Worm (Caenorhabditis elegans) whole organism, L3 larva: Measurements from ENCODE around the gene F07H5.10.

Source experiments
- R02D3.7 ChIP-seq: fragments of 150-350 bp; optimal IDR thresholded peaks from 2 replicates; lab custom pipeline; 2014; ENCODE audit warnings: missing biosample characterization, missing genetic modification characterization
- ZK546.5 ChIP-seq: sonication (generic microtip); optimal IDR thresholded peaks from 2 replicates; lab custom pipeline; 2017; ENCODE audit warnings: missing biosample characterization, missing genetic modification characterization
- aly-2 ChIP-seq: fragments of 150-350 bp; optimal IDR thresholded peaks from 2 replicates; lab custom pipeline; 2014; ENCODE audit warnings: missing biosample characterization, missing genetic modification characterization
- ama-1 ChIP-seq: fragments of 150-350 bp; optimal IDR thresholded peaks from 2 replicates; lab custom pipeline; 2018
- ceh-16 ChIP-seq: sonication (generic microtip); optimal IDR thresholded peaks from 2 replicates; lab custom pipeline; 2017; ENCODE audit warnings: missing biosample characterization, missing genetic modification characterization
- ceh-28 ChIP-seq: fragments of 150-350 bp; optimal IDR thresholded peaks from 2 replicates; lab custom pipeline; 2014; ENCODE audit warnings: missing biosample characterization, missing genetic modification reagents, missing genetic modification characterization
- egl-27 ChIP-seq: sonication (generic microtip); optimal IDR thresholded peaks from 4 replicates; lab custom pipeline; 2017; ENCODE audit warnings: missing biosample characterization, missing genetic modification reagents, missing genetic modification characterization
- egl-5 ChIP-seq: fragments of 150-350 bp; optimal IDR thresholded peaks from 2 replicates; lab custom pipeline; 2017; ENCODE audit warnings: missing biosample characterization, missing genetic modification reagents, missing genetic modification characterization, inconsistent platforms
- elt-3 ChIP-seq, 3 experiments: fragments of 150-350 bp in 1 of 3; sonication (generic microtip) in 2 of 3; optimal IDR thresholded peaks; 2 replicates in 2 of 3; 4 replicates in 1 of 3; lab custom pipeline; 2014 to 2017; ENCODE audit warnings: missing biosample characterization in 3 of 3, missing genetic modification characterization in 3 of 3
- fos-1 ChIP-seq: fragments of 150-350 bp; optimal IDR thresholded peaks from 2 replicates; lab custom pipeline; 2014; ENCODE audit warnings: missing biosample characterization, missing genetic modification characterization
- hmg-11 ChIP-seq: sonication (generic microtip); optimal IDR thresholded peaks from 2 replicates; lab custom pipeline; 2016; ENCODE audit warnings: missing genetic modification characterization, missing compliant biosample characterization
- jun-1 ChIP-seq: fragments of 150-350 bp; optimal IDR thresholded peaks from 2 replicates; lab custom pipeline; 2014; ENCODE audit warnings: missing biosample characterization, missing genetic modification reagents, missing genetic modification characterization
- lin-39 ChIP-seq: fragments of 150-350 bp; optimal IDR thresholded peaks from 2 replicates; lab custom pipeline; 2018; ENCODE audit warnings: missing biosample characterization, missing genetic modification reagents, missing genetic modification characterization
- lsy-12 ChIP-seq: sonication (generic microtip); optimal IDR thresholded peaks from 2 replicates; lab custom pipeline; 2016; ENCODE audit warnings: mild to moderate bottlenecking, missing genetic modification characterization, missing compliant biosample characterization
- mdl-1 ChIP-seq: fragments of 150-350 bp; optimal IDR thresholded peaks from 2 replicates; lab custom pipeline; 2014; ENCODE audit warnings: missing biosample characterization, missing genetic modification characterization
- nfya-1 ChIP-seq: sonication (generic microtip); optimal IDR thresholded peaks from 2 replicates; lab custom pipeline; 2017; ENCODE audit warnings: missing genetic modification characterization, mild to moderate bottlenecking, missing compliant biosample characterization, antibody characterized with exemption, moderate library complexity; ENCODE audit not compliant: insufficient read depth
- nhr-23 ChIP-seq: fragments of 150-350 bp; optimal IDR thresholded peaks from 2 replicates; lab custom pipeline; 2014; ENCODE audit warnings: missing biosample characterization, missing genetic modification reagents, missing genetic modification characterization
- nhr-237 ChIP-seq: fragments of 150-350 bp; optimal IDR thresholded peaks from 2 replicates; lab custom pipeline; 2014; ENCODE audit warnings: missing biosample characterization, missing genetic modification characterization
- nhr-25 ChIP-seq: sonication (generic microtip); optimal IDR thresholded peaks from 2 replicates; lab custom pipeline; 2017; ENCODE audit warnings: missing biosample characterization, missing genetic modification characterization
- nhr-28 ChIP-seq: fragments of 150-350 bp; optimal IDR thresholded peaks from 2 replicates; lab custom pipeline; 2014; ENCODE audit warnings: missing biosample characterization, missing genetic modification characterization
- nhr-43 ChIP-seq: sonication (generic microtip); optimal IDR thresholded peaks from 2 replicates; lab custom pipeline; 2016; ENCODE audit warnings: mild to moderate bottlenecking, missing genetic modification characterization, missing compliant biosample characterization; ENCODE audit not compliant: poor library complexity, severe bottlenecking
- nhr-67 ChIP-seq: fragments of 150-350 bp; optimal IDR thresholded peaks from 2 replicates; lab custom pipeline; 2014; ENCODE audit warnings: missing biosample characterization, missing genetic modification characterization
- pqm-1 ChIP-seq: fragments of 150-350 bp; optimal IDR thresholded peaks from 2 replicates; lab custom pipeline; 2017; ENCODE audit warnings: missing biosample characterization, missing genetic modification characterization, inconsistent platforms
- tbx-2 ChIP-seq: sonication (generic microtip); optimal IDR thresholded peaks from 2 replicates; lab custom pipeline; 2016; ENCODE audit warnings: mild to moderate bottlenecking, missing genetic modification characterization, missing compliant biosample characterization
- unc-39 ChIP-seq: sonication (generic microtip); optimal IDR thresholded peaks from 4 replicates; lab custom pipeline; 2017; ENCODE audit warnings: missing biosample characterization, missing genetic modification characterization
- unc-62 ChIP-seq: fragments of 150-350 bp; sonication (generic microtip); optimal IDR thresholded peaks from 4 replicates; lab custom pipeline; 2014; ENCODE audit warnings: missing biosample characterization, missing genetic modification reagents, missing genetic modification characterization
- ztf-4 ChIP-seq: fragments of 150-350 bp; optimal IDR thresholded peaks from 2 replicates; lab custom pipeline; 2014; ENCODE audit warnings: missing biosample characterization, missing genetic modification characterization

The F07H5.10 gene

DNA sequence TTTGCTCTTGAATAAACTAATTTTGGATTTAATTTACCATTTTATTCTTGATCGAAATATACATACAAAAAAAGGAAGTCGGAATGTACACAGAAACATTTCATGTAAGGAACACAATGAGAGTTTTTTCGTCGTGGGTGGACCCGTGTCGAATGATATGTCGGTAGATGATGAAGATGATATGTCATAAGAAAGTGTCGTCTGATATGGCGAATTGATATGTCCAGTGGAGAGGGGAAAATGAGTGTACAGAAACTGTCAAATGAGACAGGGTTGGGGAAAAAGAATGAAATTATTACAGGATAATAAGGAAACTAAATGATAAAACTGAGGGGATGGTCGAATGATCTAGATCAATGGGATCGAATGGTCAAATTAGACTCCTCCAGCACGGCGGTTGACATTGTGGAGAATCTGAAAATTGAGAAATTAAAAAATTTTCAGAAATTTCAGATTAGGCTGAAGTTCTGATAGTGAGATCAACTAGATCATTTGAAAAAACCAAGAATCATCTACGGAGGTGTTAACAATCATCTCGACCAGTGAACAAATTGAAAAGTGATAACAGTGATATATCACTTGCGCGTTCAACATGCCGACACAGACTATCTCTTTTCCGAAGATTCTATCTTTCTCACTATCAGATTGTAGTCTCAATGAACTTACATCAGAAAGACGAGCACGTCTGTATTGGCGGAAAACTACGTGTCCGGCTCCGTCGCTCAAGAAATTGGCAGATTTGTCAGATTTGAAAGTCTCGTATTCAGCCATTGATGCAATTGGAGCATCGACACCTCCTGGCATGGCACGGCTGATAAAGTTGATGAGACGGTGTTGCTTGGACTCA lies 12.0 kb upstream of the F07H5.10 start:
- peak; percentile 25 for TF ChIP-seq nhr-23 (tag; lab: Kevin White, UChicago)
- no peak for TF ChIP-seq R02D3.7 (tag; lab: Kevin White, UChicago)
- TF ChIP-seq jun-1 (tag; lab: Kevin White, UChicago): peak; percentile 40
- peak; percentile 14 for TF ChIP-seq unc-62 (GFP tag; lab: Kevin White, UChicago)
- TF ChIP-seq nhr-25 (tag; lab: Kevin White, UChicago): peak; percentile 63
- peak; percentile 25 for TF ChIP-seq lsy-12
- TF ChIP-seq ZK546.5 (tag; lab: Kevin White, UChicago): no peak
- peak in 1 of 3 experiments; percentile 71 for TF ChIP-seq elt-3 (tag; optimal IDR thresholded peaks at IDR 0.05; lab: Kevin White, UChicago)
- TF ChIP-seq ama-1: peak; percentile 99
- peak; percentile 57 for TF ChIP-seq ztf-4 (tag; lab: Kevin White, UChicago)
- peak; percentile 31 for TF ChIP-seq ceh-16 (tag; lab: Kevin White, UChicago)
- no peak for TF ChIP-seq aly-2 (tag; lab: Kevin White, UChicago)
- peak; percentile 84 for TF ChIP-seq nhr-43 (tag; lab: Kevin White, UChicago)

DNA sequence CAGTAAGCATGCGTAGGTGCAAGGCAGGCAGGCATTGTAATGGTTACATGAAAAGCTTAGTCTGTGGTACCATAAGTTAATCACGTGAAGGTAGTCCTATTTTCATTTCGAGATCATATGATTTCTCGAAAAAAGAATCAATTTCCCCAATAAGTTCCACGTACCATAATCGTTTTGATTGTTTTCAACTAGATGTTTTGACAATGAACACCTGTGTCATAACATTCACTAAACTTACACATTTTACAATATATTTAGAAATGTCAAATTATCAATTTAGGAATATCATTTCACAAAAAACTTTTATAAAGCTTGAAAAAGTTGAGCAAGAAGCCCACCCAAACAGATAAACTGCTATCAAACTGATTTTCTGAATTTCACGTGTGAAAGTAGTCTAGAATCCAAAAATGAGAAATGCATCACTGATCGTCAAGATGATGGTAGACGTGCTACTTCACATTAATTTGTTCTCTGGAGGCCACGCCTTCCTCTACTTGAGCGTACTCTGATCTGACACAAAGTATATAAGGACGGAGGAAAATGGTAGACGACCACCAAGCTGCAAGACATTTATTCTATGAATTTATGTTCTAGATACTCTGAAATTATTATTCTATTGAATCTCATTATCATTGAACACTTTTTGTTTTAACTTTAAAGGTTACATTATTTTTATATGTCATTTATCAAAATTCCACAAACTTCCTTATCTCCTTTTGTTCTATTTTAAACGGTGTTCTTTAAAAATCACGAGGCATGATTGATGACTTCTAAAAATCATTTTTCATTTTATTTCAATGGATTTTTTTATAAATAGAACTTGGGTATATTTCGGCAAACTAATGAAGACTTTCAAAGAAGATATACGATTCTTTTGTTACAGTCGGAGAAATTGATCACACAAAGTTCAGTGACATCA lies 10.9 kb upstream of the F07H5.10 start, which contains the start of gene F46C5.10:
Gene F46C5.10, minus strand, starts transcription at position 51 of the 919 bp plus-strand sequence.
- TF ChIP-seq lin-39 (tag; lab: Kevin White, UChicago): no peak
- TF ChIP-seq egl-5: no peak
- TF ChIP-seq ceh-28 (tag; lab: Kevin White, UChicago): no peak
- peak; percentile 69 for TF ChIP-seq nhr-23 (tag; lab: Kevin White, UChicago)
- TF ChIP-seq unc-39 (tag; lab: Kevin White, UChicago): no peak
- TF ChIP-seq nhr-43 (tag; lab: Kevin White, UChicago): peak; percentile 88
- TF ChIP-seq nhr-28 (tag; lab: Kevin White, UChicago): peak; percentile 9
- no peak for TF ChIP-seq hmg-11 (tag; lab: Kevin White, UChicago)
- no peak for TF ChIP-seq pqm-1 (tag; lab: Kevin White, UChicago)
- TF ChIP-seq nhr-25 (tag; lab: Kevin White, UChicago): peak; percentile 49

ce11 chrII:8818257-8818656 lies 9.9 kb upstream of the F07H5.10 start:
- peak; percentile 8 for TF ChIP-seq tbx-2
- peak; percentile 35 for TF ChIP-seq egl-27 (tag; lab: Kevin White, UChicago)
- peak; percentile 27 for TF ChIP-seq mdl-1 (tag; lab: Kevin White, UChicago)
- TF ChIP-seq ama-1: peak; percentile 68
- peak; percentile 70 for TF ChIP-seq nhr-23 (tag; lab: Kevin White, UChicago)
- TF ChIP-seq nhr-237 (tag; lab: Kevin White, UChicago): no peak
- peak in 2 of 3 experiments; percentile 39 to 62 for TF ChIP-seq elt-3 (tag; optimal IDR thresholded peaks at IDR 0.05; lab: Kevin White, UChicago)
- TF ChIP-seq nhr-43 (tag; lab: Kevin White, UChicago): peak; percentile 98
- peak; percentile 87 for TF ChIP-seq nhr-25 (tag; lab: Kevin White, UChicago)
- TF ChIP-seq nfya-1: no peak

ce11 chrII:8817225-8817624 lies 8.8 kb upstream of the F07H5.10 start:
- TF ChIP-seq aly-2 (tag; lab: Kevin White, UChicago) (no peak), nhr-25 (tag; lab: Kevin White, UChicago) (peak; percentile 49), nhr-43 (tag; lab: Kevin White, UChicago) (peak; percentile 33), nhr-23 (tag; lab: Kevin White, UChicago) (peak; percentile 43), fos-1 (tag; lab: Kevin White, UChicago) (no peak)

DNA sequence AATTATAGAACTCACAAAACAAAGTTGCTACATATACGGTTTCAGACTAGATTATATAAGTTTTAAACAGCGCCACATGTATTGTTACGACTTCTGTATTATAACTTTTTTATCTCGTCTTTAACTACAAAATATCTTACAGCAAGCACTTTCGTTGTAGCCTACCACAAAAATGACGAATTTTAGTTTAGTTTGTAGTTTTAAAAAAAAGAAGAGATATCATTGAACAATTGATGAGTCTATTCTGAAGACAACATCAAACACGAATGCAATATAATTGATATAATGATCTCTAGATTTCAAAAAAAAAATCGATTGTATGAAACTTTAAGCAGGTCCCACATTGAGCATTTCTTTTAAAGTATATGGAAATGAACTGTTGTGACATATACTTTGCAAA lies 5.8 kb upstream of the F07H5.10 start:
- TF ChIP-seq ZK546.5 (tag; lab: Kevin White, UChicago): no peak
- no peak for TF ChIP-seq nhr-67 (tag; lab: Kevin White, UChicago)
- peak; percentile 25 for TF ChIP-seq nhr-43 (tag; lab: Kevin White, UChicago)
- TF ChIP-seq elt-3 (tag; optimal IDR thresholded peaks at IDR 0.05; lab: Kevin White, UChicago): peak in 1 of 3 experiments; percentile 20
- TF ChIP-seq, all 47 proteins: peak for 2
